Fruit fly (Drosophila melanogaster) whole organism, embryonic: ENCODE results near the gene ppk30.

Source experiments
- ATbp ChIP-seq: fragments of 200-800 bp; sonication (Bioruptor generic); optimal IDR thresholded peaks from 2 replicates; lab custom pipeline; 2017; ENCODE audit warnings: missing biosample characterization, mild to moderate bottlenecking, missing genetic modification characterization, missing genetic modification reagents
- BtbVII ChIP-seq: fragments of 200-800 bp; sonication (Bioruptor generic); optimal IDR thresholded peaks from 3 replicates; lab custom pipeline; 2017; ENCODE audit warnings: missing biosample characterization, mild to moderate bottlenecking, missing genetic modification characterization
- CG10209 ChIP-seq: fragments of 200-800 bp; sonication (Bioruptor generic); optimal IDR thresholded peaks from 3 replicates; lab custom pipeline; 2017; ENCODE audit warnings: missing biosample characterization, mild to moderate bottlenecking, missing genetic modification characterization, missing genetic modification reagents
- CG1024 ChIP-seq: fragments of 200-800 bp; sonication (Bioruptor generic); IDR thresholded peaks from 2 replicates; pipeline ENCODE4 v1.3.6; 2022; ENCODE audit warnings: missing biosample characterization, missing genetic modification characterization
- CG10267 ChIP-seq: fragments of 200-800 bp; sonication (Bioruptor generic); optimal IDR thresholded peaks from 2 replicates; lab custom pipeline; 2018; ENCODE audit warnings: missing biosample characterization, mild to moderate bottlenecking, missing genetic modification characterization, moderate library complexity
- CG10462 ChIP-seq: fragments of 200-800 bp; sonication (Bioruptor generic); optimal IDR thresholded peaks from 2 replicates; lab custom pipeline; 2016; ENCODE audit warnings: missing biosample characterization, missing genetic modification characterization
- CG10543 ChIP-seq: fragments of 200-800 bp; sonication (Bioruptor generic); optimal IDR thresholded peaks from 3 replicates; lab custom pipeline; 2017; ENCODE audit warnings: missing biosample characterization, mild to moderate bottlenecking, missing genetic modification characterization, moderate library complexity
- CG10979 ChIP-seq: fragments of 200-800 bp; sonication (Bioruptor generic); optimal IDR thresholded peaks from 2 replicates; lab custom pipeline; 2018; ENCODE audit warnings: missing biosample characterization, mild to moderate bottlenecking, missing genetic modification characterization, moderate library complexity
- CG1602 ChIP-seq: fragments of 200-800 bp; sonication (Bioruptor generic); optimal IDR thresholded peaks from 3 replicates; lab custom pipeline; 2016; ENCODE audit warnings: missing biosample characterization, missing genetic modification characterization
- CG2678 ChIP-seq: fragments of 200-800 bp; sonication (Bioruptor generic); optimal IDR thresholded peaks from 3 replicates; lab custom pipeline; 2019; ENCODE audit warnings: missing biosample characterization, mild to moderate bottlenecking, missing genetic modification characterization, moderate library complexity
- CG31388 ChIP-seq: fragments of 200-800 bp; sonication (Bioruptor generic); optimal IDR thresholded peaks from 2 replicates; lab custom pipeline; 2016; ENCODE audit warnings: missing biosample characterization, missing genetic modification characterization
- CG3726 ChIP-seq: fragments of 200-800 bp; sonication (Bioruptor generic); IDR thresholded peaks from 3 replicates; pipeline ENCODE4, ENCODE4 v1.3.6; 2022; ENCODE audit warnings: missing biosample characterization, missing genetic modification characterization
- CG4617 ChIP-seq: fragments of 200-800 bp; sonication (Bioruptor generic); optimal IDR thresholded peaks from 3 replicates; lab custom pipeline; 2016; ENCODE audit warnings: missing biosample characterization, missing genetic modification characterization, borderline replicate concordance
- CG6854 ChIP-seq: fragments of 200-800 bp; sonication (Bioruptor generic); optimal IDR thresholded peaks from 3 replicates; lab custom pipeline; 2017; ENCODE audit warnings: missing biosample characterization, mild to moderate bottlenecking, missing genetic modification characterization
- Deaf1 ChIP-seq: fragments of 200-800 bp; optimal IDR thresholded peaks from 3 replicates; lab custom pipeline; 2019; ENCODE audit warnings: missing biosample characterization, mild to moderate bottlenecking, missing genetic modification characterization, moderate library complexity
- Ets65A ChIP-seq: fragments of 200-800 bp; sonication (Bioruptor generic); peaks from one replicate; lab custom pipeline; 2016; ENCODE audit warnings: missing biosample characterization, missing genetic modification characterization
- GATAe ChIP-seq: fragments of 200-800 bp; sonication (Bioruptor generic); conservative IDR thresholded peaks from 2 replicates; pipeline ENCODE4 v1.3.6; 2022; ENCODE audit warnings: missing biosample characterization, missing genetic modification characterization
- Gsc ChIP-seq: fragments of 200-800 bp; sonication (Bioruptor generic); IDR thresholded peaks from 2 replicates; pipeline ENCODE4 v1.3.6; 2022; ENCODE audit warnings: missing biosample characterization, missing genetic modification characterization
- H15 ChIP-seq: fragments of 200-800 bp; sonication (Bioruptor generic); IDR thresholded peaks from 3 replicates; pipeline ENCODE4 v1.3.6; 2022; ENCODE audit warnings: missing biosample characterization, missing genetic modification characterization
- Hr3 ChIP-seq: fragments of 200-800 bp; sonication (Bioruptor generic); optimal IDR thresholded peaks from 3 replicates; lab custom pipeline; 2016; ENCODE audit warnings: missing biosample characterization, missing genetic modification characterization
- Hr78 ChIP-seq, 2 experiments: fragments of 200-800 bp in 1 of 2; fragments of >200 bp in 1 of 2; sonication (Bioruptor generic) in 1 of 2; optimal IDR thresholded peaks; 2 replicates each; lab custom pipeline; 2017 to 2019; ENCODE audit warnings: missing biosample characterization in 2 of 2, missing genetic modification characterization in 2 of 2, mild to moderate bottlenecking in 1 of 2, moderate library complexity in 1 of 2
- Lim3 ChIP-seq: fragments of 200-800 bp; sonication (Bioruptor generic); IDR thresholded peaks from 2 replicates; pipeline ENCODE4 v1.3.6; 2022; ENCODE audit warnings: missing biosample characterization, missing genetic modification characterization
- Pdp1 ChIP-seq, 2 experiments: fragments of 200-800 bp; sonication (Bioruptor generic); optimal IDR thresholded peaks; 3 replicates each; lab custom pipeline; 2016; ENCODE audit warnings: missing biosample characterization in 2 of 2, missing genetic modification characterization in 2 of 2, mild to moderate bottlenecking in 1 of 2, moderate library complexity in 1 of 2
- Ptx1 ChIP-seq: fragments of 200-800 bp; sonication (Bioruptor generic); IDR thresholded peaks from 2 replicates; pipeline ENCODE4 v1.3.6; 2022; ENCODE audit warnings: missing biosample characterization, missing genetic modification characterization
- Spps ChIP-seq: fragments of 200-800 bp; sonication (Bioruptor generic); optimal IDR thresholded peaks from 2 replicates; lab custom pipeline; 2018; ENCODE audit warnings: missing biosample characterization, mild to moderate bottlenecking, missing genetic modification characterization
- Usf ChIP-seq: fragments of 200-800 bp; sonication (Bioruptor generic); optimal IDR thresholded peaks from 2 replicates; lab custom pipeline; 2017; ENCODE audit warnings: missing genotype, missing biosample characterization, missing genetic modification characterization
- Vsx1 ChIP-seq: fragments of 200-800 bp; sonication (Bioruptor generic); optimal IDR thresholded peaks from 2 replicates; lab custom pipeline; 2017; ENCODE audit warnings: missing biosample characterization, mild to moderate bottlenecking, missing genetic modification characterization, missing genetic modification reagents
- cato ChIP-seq: fragments of 200-800 bp; sonication (Bioruptor generic); optimal IDR thresholded peaks from 2 replicates; lab custom pipeline; 2016; ENCODE audit warnings: missing biosample characterization, missing genetic modification characterization, borderline replicate concordance
- dmrt11E ChIP-seq: fragments of 200-800 bp; sonication (Bioruptor generic); optimal IDR thresholded peaks from 3 replicates; lab custom pipeline; 2018; ENCODE audit warnings: missing biosample characterization, mild to moderate bottlenecking, missing genetic modification characterization, moderate library complexity
- dpn ChIP-seq, 2 experiments: fragments of 200-800 bp; sonication (Bioruptor generic); optimal IDR thresholded peaks; 3 replicates each; lab custom pipeline; 2016; ENCODE audit warnings: missing biosample characterization in 2 of 2, missing genetic modification characterization in 2 of 2
- esg ChIP-seq: fragments of 200-800 bp; sonication (Bioruptor generic); conservative IDR thresholded peaks from 2 replicates; pipeline ENCODE4 v1.3.6; 2022; ENCODE audit warnings: missing biosample characterization, missing genetic modification characterization
- fd102C ChIP-seq: fragments of 200-800 bp; sonication (Bioruptor generic); optimal IDR thresholded peaks from 2 replicates; lab custom pipeline; 2018; ENCODE audit warnings: missing biosample characterization, mild to moderate bottlenecking, missing genetic modification characterization, moderate library complexity
- ftz-f1 ChIP-seq: fragments of 200-800 bp; sonication (Bioruptor generic); optimal IDR thresholded peaks from 2 replicates; lab custom pipeline; 2016; ENCODE audit warnings: missing biosample characterization, missing genetic modification characterization
- gcm2 ChIP-seq: fragments of 200-800 bp; sonication (Bioruptor generic); optimal IDR thresholded peaks from 2 replicates; lab custom pipeline; 2016; ENCODE audit warnings: missing biosample characterization, missing genetic modification characterization
- gem ChIP-seq: fragments of 200-800 bp; sonication (Bioruptor generic); optimal IDR thresholded peaks from 2 replicates; lab custom pipeline; 2019; ENCODE audit warnings: missing biosample characterization, mild to moderate bottlenecking, missing genetic modification characterization, moderate library complexity
- grau ChIP-seq: fragments of 200-800 bp; optimal IDR thresholded peaks from 3 replicates; lab custom pipeline; 2019; ENCODE audit warnings: missing biosample characterization, mild to moderate bottlenecking, missing genetic modification characterization, moderate library complexity
- hkb ChIP-seq, 2 experiments: fragments of 200-800 bp in 1 of 2; fragments of >200 bp in 1 of 2; sonication (Bioruptor generic) in 1 of 2; IDR thresholded peaks in 1 of 2; optimal IDR thresholded peaks in 1 of 2; 2 replicates each; pipeline versions ENCODE4 v1.3.6 to Lab custom; 2017 to 2022; ENCODE audit warnings: missing biosample characterization in 1 of 2, missing genetic modification characterization in 1 of 2
- mirr ChIP-seq: fragments of 200-800 bp; sonication (Bioruptor generic); optimal IDR thresholded peaks from 3 replicates; lab custom pipeline; 2018; ENCODE audit warnings: missing biosample characterization, mild to moderate bottlenecking, missing genetic modification characterization
- nau ChIP-seq: fragments of 200-800 bp; sonication (Bioruptor generic); optimal IDR thresholded peaks from 3 replicates; lab custom pipeline; 2017; ENCODE audit warnings: missing biosample characterization, mild to moderate bottlenecking, missing genetic modification characterization, missing genetic modification reagents
- pfk ChIP-seq: fragments of 200-800 bp; sonication (Bioruptor generic); optimal IDR thresholded peaks from 2 replicates; lab custom pipeline; 2018; ENCODE audit warnings: missing biosample characterization, mild to moderate bottlenecking, missing genetic modification characterization, moderate library complexity
- phol ChIP-seq: fragments of 200-800 bp; sonication (Bioruptor generic); optimal IDR thresholded peaks from 3 replicates; lab custom pipeline; 2018; ENCODE audit warnings: missing biosample characterization, mild to moderate bottlenecking, missing genetic modification characterization, moderate library complexity
- pum ChIP-seq: fragments of 200-800 bp; sonication (Bioruptor generic); optimal IDR thresholded peaks from 2 replicates; lab custom pipeline; 2016; ENCODE audit warnings: missing biosample characterization, missing genetic modification characterization
- rib ChIP-seq: fragments of 200-800 bp; sonication (Bioruptor generic); IDR thresholded peaks from 2 replicates; pipeline ENCODE4 v1.3.6; 2022; ENCODE audit warnings: missing biosample characterization, missing genetic modification characterization
- sens ChIP-seq: fragments of 200-800 bp; sonication (Bioruptor generic); peaks from one replicate; lab custom pipeline; 2016; ENCODE audit warnings: missing biosample characterization, missing genetic modification characterization
- sens-2 ChIP-seq: fragments of 200-800 bp; sonication (Bioruptor generic); IDR thresholded peaks from 2 replicates; pipeline ENCODE4 v1.3.6; 2022; ENCODE audit warnings: missing biosample characterization, missing genetic modification characterization
- stc ChIP-seq: fragments of 200-800 bp; sonication (Bioruptor generic); IDR thresholded peaks from 2 replicates; pipeline ENCODE4 v1.3.6; 2022; ENCODE audit warnings: missing biosample characterization, missing genetic modification characterization
- tna ChIP-seq: fragments of 200-800 bp; sonication (Bioruptor generic); IDR thresholded peaks from 2 replicates; pipeline ENCODE4 v1.3.6; 2022; ENCODE audit warnings: missing biosample characterization, missing genetic modification characterization; ENCODE audit not compliant: partially characterized antibody
- ttk ChIP-seq: fragments of 200-800 bp; sonication (Bioruptor generic); IDR thresholded peaks from 2 replicates; pipeline ENCODE4 v2.1.2; 2022; ENCODE audit warnings: missing biosample characterization, missing genetic modification characterization
- tx ChIP-seq: fragments of 200-800 bp; sonication (Bioruptor generic); optimal IDR thresholded peaks from 2 replicates; lab custom pipeline; 2016; ENCODE audit warnings: missing biosample characterization, missing genetic modification characterization

The ppk30 gene

dm6 chr3R:29620712-29621479 lies 48.1 kb upstream of the ppk30 start (continued):
- peak; percentile 19 for TF ChIP-seq ftz-f1 (GFP tag; lab: Kevin White, UChicago)
- no peak for TF ChIP-seq dpn (GFP tag; optimal IDR thresholded peaks at IDR 0.05; lab: Kevin White, UChicago)
- TF ChIP-seq CG4617 (GFP tag; lab: Kevin White, UChicago) = no peak
- no peak for TF ChIP-seq pfk (GFP tag; lab: Kevin White, UChicago)
- no peak for TF ChIP-seq Gsc (GFP tag; lab: Robert Waterston, UW)
- peak; percentile 26; the same call in 1 of the 2 replicates for TF ChIP-seq sens-2 (GFP tag; lab: Robert Waterston, UW)
- TF ChIP-seq CG10462 (GFP tag; lab: Kevin White, UChicago) = no peak
- TF ChIP-seq Pdp1 (GFP tag; optimal IDR thresholded peaks at IDR 0.05; lab: Kevin White, UChicago) = peak in 1 of 2 experiments; percentile 79
- TF ChIP-seq gcm2 (GFP tag; lab: Kevin White, UChicago) = no peak
- no peak for TF ChIP-seq tna (GFP tag; lab: Robert Waterston, UW)
- TF ChIP-seq CG1602 = no peak
- TF ChIP-seq esg = no peak
- no peak for TF ChIP-seq H15
- TF ChIP-seq CG10209 (GFP tag; lab: Kevin White, UChicago) = no peak
- peak; percentile 67 for TF ChIP-seq grau (tag; lab: Kevin White, UChicago)
- peak; percentile 55 for TF ChIP-seq BtbVII (GFP tag; lab: Kevin White, UChicago)
- TF ChIP-seq CG2678 = peak; percentile 23
- TF ChIP-seq CG1024 (GFP tag; lab: Robert Waterston, UW) = no peak
- peak; percentile 97 for TF ChIP-seq mirr (GFP tag; lab: Kevin White, UChicago)
- TF ChIP-seq CG10543 (GFP tag; lab: Kevin White, UChicago) = peak; percentile 70
- no peak for TF ChIP-seq nau (GFP tag; lab: Kevin White, UChicago)
- no peak for TF ChIP-seq hkb (optimal IDR thresholded peaks at IDR 0.05; lab: Kevin White, UChicago)
- no peak; the same call in 1 of the 2 replicates for TF ChIP-seq hkb (GFP tag; IDR thresholded peaks at IDR 0.05; lab: Robert Waterston, UW)
- TF ChIP-seq stc (GFP tag; lab: Robert Waterston, UW) = no peak
- TF ChIP-seq rib (GFP tag; lab: Robert Waterston, UW) = peak; percentile 61; the same call in 1 of the 2 replicates
- no peak for TF ChIP-seq Deaf1 (tag; lab: Kevin White, UChicago)
- no peak for TF ChIP-seq CG10267 (tag; lab: Kevin White, UChicago)
- no peak for TF ChIP-seq CG3726 (GFP tag; lab: Robert Waterston, UW)
- no peak for TF ChIP-seq pum
- no peak for TF ChIP-seq Hr3
- TF ChIP-seq phol (tag; lab: Kevin White, UChicago) = no peak
- no peak for TF ChIP-seq CG6854 (GFP tag; lab: Kevin White, UChicago)
- TF ChIP-seq Spps (tag; lab: Kevin White, UChicago) = no peak
- no peak for TF ChIP-seq tx (GFP tag; lab: Kevin White, UChicago)
- TF ChIP-seq Usf (GFP tag; lab: Kevin White, UChicago) = no peak
- TF ChIP-seq cato (GFP tag; lab: Kevin White, UChicago) = no peak
- TF ChIP-seq Ets65A (GFP tag; lab: Kevin White, UChicago) = no peak
- TF ChIP-seq fd102C (GFP tag; lab: Kevin White, UChicago) = no peak
- TF ChIP-seq GATAe (GFP tag; lab: Robert Waterston, UW) = peak; percentile 87
- TF ChIP-seq CG31388 (GFP tag; lab: Kevin White, UChicago) = no peak
- TF ChIP-seq Vsx1 = peak; percentile 16
- TF ChIP-seq dmrt11E = no peak
- peak in 1 of 2 experiments; percentile 92 for TF ChIP-seq Hr78 (GFP tag; optimal IDR thresholded peaks at IDR 0.05; lab: Kevin White, UChicago)
- TF ChIP-seq ATbp = no peak
- TF ChIP-seq sens (GFP tag; lab: Kevin White, UChicago) = peak; percentile 72
- TF ChIP-seq ttk (GFP tag; lab: Robert Waterston, UW) = no peak
- peak; percentile 7 for TF ChIP-seq gem
- TF ChIP-seq CG10979 (tag; lab: Kevin White, UChicago) = no peak
- 0 out of 2 replicates have a peak, but pooled peaks have one; percentile 20 for TF ChIP-seq Lim3 (GFP tag; lab: Robert Waterston, UW)
- TF ChIP-seq Ptx1 (GFP tag; lab: Robert Waterston, UW) = no peak
